Worm (Caenorhabditis elegans) whole organism, L4 larva: ENCODE data around the gene C33A12.4.

Experiments
- ZK337.2 ChIP-seq: fragments of 200-800 bp; sonication (Bioruptor generic); IDR thresholded peaks from 2 replicates; pipeline ENCODE4 v1.3.6; 2022; ENCODE audit warnings: missing genetic modification reagents, missing genetic modification characterization, missing compliant biosample characterization
- aha-1 ChIP-seq: fragments of 150-350 bp; peaks from one replicate; lab custom pipeline; 2014; ENCODE audit warnings: missing biosample characterization, missing genetic modification characterization
- aly-2 ChIP-seq: sonication (generic microtip); optimal IDR thresholded peaks from 2 replicates; lab custom pipeline; 2018; ENCODE audit warnings: missing biosample characterization, missing genetic modification characterization
- ama-1 ChIP-seq: fragments of 150-350 bp; optimal IDR thresholded peaks from 2 replicates; lab custom pipeline; 2014; ENCODE audit warnings: inconsistent platforms, mixed read lengths
- nhr-102 ChIP-seq: sonication (generic microtip); optimal IDR thresholded peaks from 2 replicates; lab custom pipeline; 2016; ENCODE audit warnings: mild to moderate bottlenecking, missing genetic modification characterization, moderate library complexity, missing compliant biosample characterization

- TF ChIP-seq aha-1 (tag; lab: Kevin White, UChicago): no peak
- TF ChIP-seq ZK337.2 (GFP tag; lab: Robert Waterston, UW): no peak
- no peak for TF ChIP-seq aly-2 (tag; lab: Kevin White, UChicago)
- no peak for TF ChIP-seq nhr-102
- no peak for TF ChIP-seq ama-1 (lab: Kevin White, UChicago)
Measured at ce11 chrIV:9467418-9467817, 43.0 kb downstream of the C33A12.4 start, which contains the start of gene F38E11.6.
